Fruit fly (Drosophila melanogaster): ENCODE data around the gene CG4558.
A peak's percentile ranks its signal among the peaks of the same experiment; 100 is the strongest.

CG4558 gene

dm6 chrX:6804485-6805295, 44.9 kb upstream of the CG4558 start (continued):
- TF ChIP-seq vfl (GFP tag; optimal IDR thresholded peaks at IDR 0.05) (peak; percentile 33), CG10267 (tag; optimal IDR thresholded peaks at IDR 0.05) (peak; percentile 61), C15 (GFP tag; IDR thresholded peaks at IDR 0.05) (peak; percentile 24; the same call in 1 of the 3 replicates), fru (optimal IDR thresholded peaks at IDR 0.05) (no peak), Side (GFP tag; optimal IDR thresholded peaks at IDR 0.05) (no peak), Hand (GFP tag; optimal IDR thresholded peaks at IDR 0.05) (peak; percentile 64), Ets65A (GFP tag) (peak; percentile 93), CG17186 (GFP tag; optimal IDR thresholded peaks at IDR 0.05) (peak; percentile 16), CG4617 (GFP tag; optimal IDR thresholded peaks at IDR 0.05; ENCODE audit: borderline replicate concordance) (peak; percentile 50), sc (optimal IDR thresholded peaks at IDR 0.05) (no peak), sc (GFP tag; optimal IDR thresholded peaks at IDR 0.05) (no peak), Drgx (GFP tag; IDR thresholded peaks at IDR 0.05) (peak; percentile 97), tup (GFP tag; optimal IDR thresholded peaks at IDR 0.05) (peak; percentile 46), CG4360 (GFP tag; IDR thresholded peaks at IDR 0.05) (peak; percentile 55), zfh1 (GFP tag; IDR thresholded peaks at IDR 0.05) (peak; percentile 94), CG9727 (GFP tag; optimal IDR thresholded peaks at IDR 0.05) (peak; percentile 81), CG16813 (GFP tag; IDR thresholded peaks at IDR 0.05; ENCODE audit: partially characterized antibody) (no peak), CG3281 (GFP tag; optimal IDR thresholded peaks at IDR 0.05) (peak; percentile 73), CG10959 (GFP tag; IDR thresholded peaks at IDR 0.05) (peak; percentile 86), NC2α (GFP tag; optimal IDR thresholded peaks at IDR 0.05) (peak; percentile 29), gcm (GFP tag; optimal IDR thresholded peaks at IDR 0.05) (no peak), CG15073 (GFP tag; optimal IDR thresholded peaks at IDR 0.05) (no peak), nmo (GFP tag; optimal IDR thresholded peaks at IDR 0.05) (peak; percentile 82), crol (GFP tag; IDR thresholded peaks at IDR 0.05) (peak; percentile 47; the same call in 1 of the 2 replicates), otp (GFP tag; IDR thresholded peaks at IDR 0.05) (peak; percentile 89), CG6654 (GFP tag; optimal IDR thresholded peaks at IDR 0.05) (peak; percentile 3), CG3065 (GFP tag; optimal IDR thresholded peaks at IDR 0.05) (peak; percentile 7), Vsx1 (GFP tag; optimal IDR thresholded peaks at IDR 0.05) (no peak), Atf3 (GFP tag; optimal IDR thresholded peaks at IDR 0.05) (peak; percentile 66), zen2 (GFP tag; IDR thresholded peaks at IDR 0.05; ENCODE audit: partially characterized antibody) (no peak), CG4328 (GFP tag; optimal IDR thresholded peaks at IDR 0.05) (peak; percentile 5), Max (GFP tag; optimal IDR thresholded peaks at IDR 0.05) (peak; percentile 71), CG13287 (GFP tag; IDR thresholded peaks at IDR 0.05; ENCODE audit: partially characterized antibody) (no peak), chinmo (GFP tag; IDR thresholded peaks at IDR 0.05; ENCODE audit: partially characterized antibody) (no peak), knrl (GFP tag; IDR thresholded peaks at IDR 0.05; ENCODE audit: partially characterized antibody) (no peak), lov (optimal IDR thresholded peaks at IDR 0.05) (no peak), lov (GFP tag; IDR thresholded peaks at IDR 0.05) (peak; percentile 87; the same call in 2 of the 3 replicates), jing (GFP tag; optimal IDR thresholded peaks at IDR 0.05) (peak; percentile 64), CG7357 (GFP tag; IDR thresholded peaks at IDR 0.05) (peak; percentile 64; the same call in 1 of the 3 replicates), pfk (GFP tag; optimal IDR thresholded peaks at IDR 0.05) (no peak), CG8388 (GFP tag; optimal IDR thresholded peaks at IDR 0.05) (no peak), CG32772 (GFP tag; IDR thresholded peaks at IDR 0.05) (peak; percentile 91), CG7987 (GFP tag; optimal IDR thresholded peaks at IDR 0.05) (peak; percentile 12), CG8290 (GFP tag; optimal IDR thresholded peaks at IDR 0.05) (no peak), CG8290 (tag; optimal IDR thresholded peaks at IDR 0.05) (no peak), da (GFP tag; optimal IDR thresholded peaks at IDR 0.05) (peak; percentile 5), CG9817 (tag; optimal IDR thresholded peaks at IDR 0.05) (peak; percentile 58), Dip3 (GFP tag; optimal IDR thresholded peaks at IDR 0.05) (peak; percentile 82), CG15011 (GFP tag; optimal IDR thresholded peaks at IDR 0.05) (no peak), CG14965 (GFP tag; optimal IDR thresholded peaks at IDR 0.05; ENCODE audit: borderline replicate concordance) (no peak)

Data from whole organism, embryonic.